Worm (Caenorhabditis elegans) whole organism, young adult: ENCODE data around the gene mtm-3.

ENCODE experiments used
- C06A6.2 ChIP-seq: fragments of 200-800 bp; sonication (Bioruptor generic); conservative IDR thresholded peaks from 2 replicates; pipeline ENCODE4 v1.3.6; 2022; ENCODE audit warnings: missing genetic modification characterization, missing compliant biosample characterization
- F33H1.4 ChIP-seq: fragments of 200-800 bp; sonication (Bioruptor generic); IDR thresholded peaks from 2 replicates; pipeline ENCODE4 v1.3.6; 2022; ENCODE audit warnings: missing genetic modification reagents, missing genetic modification characterization, missing compliant biosample characterization
- F55B11.4 ChIP-seq: sonication (generic microtip); optimal IDR thresholded peaks from 2 replicates; lab custom pipeline; 2016; ENCODE audit warnings: missing compliant biosample characterization, missing genetic modification characterization, borderline replicate concordance; ENCODE audit not compliant: insufficient read depth
- F57A8.1 ChIP-seq: fragments of 200-800 bp; sonication (Bioruptor generic); optimal IDR thresholded peaks from 2 replicates; lab custom pipeline; 2018; ENCODE audit warnings: mild to moderate bottlenecking, missing genetic modification characterization, moderate library complexity, missing compliant biosample characterization
- K12H6.12 ChIP-seq: fragments of 200-800 bp; sonication (Bioruptor generic); optimal IDR thresholded peaks from 2 replicates; lab custom pipeline; 2018; ENCODE audit warnings: mild to moderate bottlenecking, missing genetic modification characterization, missing compliant biosample characterization
- Y67H2A.10 ChIP-seq: fragments of 200-800 bp; sonication (Bioruptor generic); conservative IDR thresholded peaks from 2 replicates; pipeline ENCODE4 v1.3.6; 2022; ENCODE audit warnings: missing genetic modification reagents, missing genetic modification characterization, missing compliant biosample characterization
- ama-1 ChIP-seq, 3 experiments: fragments of 150-350 bp in 1 of 3; sonication (generic microtip) in 2 of 3; optimal IDR thresholded peaks; 2 replicates each; lab custom pipeline; 2014 to 2018; ENCODE audit warnings: missing biosample characterization in 2 of 3, missing genetic modification characterization in 2 of 3, missing genetic modification reagents in 2 of 3
- attf-3 ChIP-seq: fragments of 200-800 bp; sonication (Bioruptor generic); conservative IDR thresholded peaks from 2 replicates; pipeline ENCODE4 v1.3.6; 2022; ENCODE audit warnings: missing genetic modification reagents, missing genetic modification characterization, missing compliant biosample characterization
- attf-5 ChIP-seq: fragments of 200-800 bp; sonication (Bioruptor generic); optimal IDR thresholded peaks from 2 replicates; lab custom pipeline; 2018; ENCODE audit warnings: mild to moderate bottlenecking, missing genetic modification characterization, missing compliant biosample characterization
- attf-6 ChIP-seq: fragments of 200-800 bp; sonication (Bioruptor generic); IDR thresholded peaks from 2 replicates; pipeline ENCODE4 v1.3.6; 2022; ENCODE audit warnings: missing genetic modification reagents, missing genetic modification characterization, missing compliant biosample characterization
- bed-1 ChIP-seq: fragments of 200-800 bp; sonication (Bioruptor generic); IDR thresholded peaks from 2 replicates; pipeline ENCODE4 v1.3.6; 2022; ENCODE audit warnings: missing genetic modification reagents, missing genetic modification characterization, missing compliant biosample characterization
- bed-2 ChIP-seq: fragments of 200-800 bp; sonication (Bioruptor generic); IDR thresholded peaks from 2 replicates; pipeline ENCODE4 v1.3.6; 2022; ENCODE audit warnings: missing genetic modification reagents, missing genetic modification characterization, missing compliant biosample characterization
- ceh-27 ChIP-seq: fragments of 200-800 bp; sonication (Bioruptor generic); optimal IDR thresholded peaks from 2 replicates; lab custom pipeline; 2018; ENCODE audit warnings: mild to moderate bottlenecking, missing genetic modification characterization, moderate library complexity, missing compliant biosample characterization
- ceh-40 ChIP-seq: fragments of 200-800 bp; sonication (Bioruptor generic); IDR thresholded peaks from 2 replicates; pipeline ENCODE4 v1.3.6; 2022; ENCODE audit warnings: missing genetic modification characterization, missing compliant biosample characterization
- dox-1 ChIP-seq: fragments of 200-800 bp; sonication (Bioruptor generic); IDR thresholded peaks from 2 replicates; pipeline ENCODE4 v1.3.6; 2022; ENCODE audit warnings: missing genetic modification reagents, missing genetic modification characterization, missing compliant biosample characterization
- dpl-1 ChIP-seq: fragments of 150-350 bp; optimal IDR thresholded peaks from 2 replicates; lab custom pipeline; 2014; ENCODE audit warnings: missing biosample characterization, missing genetic modification reagents, missing genetic modification characterization
- egrh-3 ChIP-seq: fragments of 200-800 bp; sonication (Bioruptor generic); IDR thresholded peaks from 2 replicates; pipeline ENCODE4 v1.3.6; 2022; ENCODE audit warnings: missing genetic modification reagents, missing genetic modification characterization, missing compliant biosample characterization
- ets-4 ChIP-seq: fragments of 200-800 bp; sonication (Bioruptor generic); optimal IDR thresholded peaks from 2 replicates; lab custom pipeline; 2018; ENCODE audit warnings: mild to moderate bottlenecking, missing genetic modification characterization, missing compliant biosample characterization
- gei-17 ChIP-seq: fragments of 200-800 bp; sonication (Bioruptor generic); optimal IDR thresholded peaks from 2 replicates; lab custom pipeline; 2018; ENCODE audit warnings: mild to moderate bottlenecking, missing genetic modification characterization, missing compliant biosample characterization
- hlh-26 ChIP-seq: fragments of 200-800 bp; sonication (Bioruptor generic); conservative IDR thresholded peaks from 2 replicates; pipeline ENCODE4 v1.3.6; 2022; ENCODE audit warnings: missing genetic modification reagents, missing genetic modification characterization, missing compliant biosample characterization
- hmg-1.2 ChIP-seq: fragments of 200-800 bp; sonication (Bioruptor generic); IDR thresholded peaks from 2 replicates; pipeline ENCODE4 v1.3.6; 2022; ENCODE audit warnings: missing genetic modification reagents, missing genetic modification characterization, missing compliant biosample characterization
- hsf-1 ChIP-seq: fragments of 200-800 bp; sonication (Bioruptor generic); IDR thresholded peaks from 2 replicates; pipeline ENCODE4 v1.3.6; 2022; ENCODE audit warnings: missing genetic modification reagents, missing genetic modification characterization, missing compliant biosample characterization
- let-526 ChIP-seq: fragments of 200-800 bp; sonication (Bioruptor generic); IDR thresholded peaks from 2 replicates; pipeline ENCODE4 v1.3.6; 2022; ENCODE audit warnings: missing genetic modification reagents, missing genetic modification characterization, missing compliant biosample characterization
- lin-35 ChIP-seq, 3 experiments: fragments of 150-350 bp in 2 of 3; sonication (generic microtip) in 1 of 3; optimal IDR thresholded peaks; 2 replicates each; lab custom pipeline; 2014 to 2018; ENCODE audit warnings: missing biosample characterization in 3 of 3, missing genetic modification characterization in 3 of 3, missing genetic modification reagents in 3 of 3
- lin-54 ChIP-seq: fragments of 200-800 bp; sonication (Bioruptor generic); optimal IDR thresholded peaks from 2 replicates; lab custom pipeline; 2018; ENCODE audit warnings: mild to moderate bottlenecking, missing genetic modification characterization, missing compliant biosample characterization
- madf-6 ChIP-seq: fragments of 200-800 bp; sonication (Bioruptor generic); IDR thresholded peaks from 2 replicates; pipeline ENCODE4 v1.3.6; 2022; ENCODE audit warnings: missing genetic modification reagents, missing genetic modification characterization, missing compliant biosample characterization
- madf-8 ChIP-seq: fragments of 200-800 bp; sonication (Bioruptor generic); conservative IDR thresholded peaks from 2 replicates; pipeline ENCODE4 v1.3.6; 2022; ENCODE audit warnings: missing genetic modification reagents, missing genetic modification characterization, missing compliant biosample characterization
- mcd-1 ChIP-seq: fragments of 200-800 bp; sonication (Bioruptor generic); IDR thresholded peaks from 2 replicates; pipeline ENCODE4 v1.3.6; 2022; ENCODE audit warnings: missing genetic modification reagents, missing genetic modification characterization, missing compliant biosample characterization
- mes-4 ChIP-seq: sonication (generic microtip); optimal IDR thresholded peaks from 2 replicates; lab custom pipeline; 2016; ENCODE audit warnings: missing genotype, missing genetic modification characterization, missing compliant biosample characterization
- mxl-1 ChIP-seq: sonication (generic microtip); optimal IDR thresholded peaks from 2 replicates; lab custom pipeline; 2016; ENCODE audit warnings: missing genetic modification characterization, missing compliant biosample characterization
- nfyb-1 ChIP-seq: fragments of 200-800 bp; sonication (Bioruptor generic); IDR thresholded peaks from 2 replicates; pipeline ENCODE4 v1.3.6; 2022; ENCODE audit warnings: missing genetic modification reagents, missing genetic modification characterization, missing compliant biosample characterization
- nhr-179 ChIP-seq: sonication (generic microtip); optimal IDR thresholded peaks from 2 replicates; lab custom pipeline; 2016; ENCODE audit warnings: mild to moderate bottlenecking, missing genetic modification characterization, missing compliant biosample characterization
- nhr-80 ChIP-seq: sonication (generic microtip); optimal IDR thresholded peaks from 2 replicates; lab custom pipeline; 2016; ENCODE audit warnings: missing genetic modification characterization, missing compliant biosample characterization
- pbrm-1 ChIP-seq: fragments of 200-800 bp; sonication (Bioruptor generic); IDR thresholded peaks from 2 replicates; pipeline ENCODE4 v1.3.6; 2022; ENCODE audit warnings: missing genetic modification reagents, missing genetic modification characterization, missing compliant biosample characterization
- rcor-1 ChIP-seq: fragments of 200-800 bp; sonication (Bioruptor generic); IDR thresholded peaks from 2 replicates; pipeline ENCODE4 v1.3.6; 2022; ENCODE audit warnings: missing genetic modification reagents, missing genetic modification characterization, missing compliant biosample characterization
- sdz-38 ChIP-seq: sonication (generic microtip); optimal IDR thresholded peaks from 2 replicates; lab custom pipeline; 2016; ENCODE audit warnings: missing genotype, missing genetic modification characterization, missing compliant biosample characterization
- snpc-4 ChIP-seq, 5 experiments: fragments of 150-350 bp in 1 of 5; sonication (generic microtip) in 4 of 5; optimal IDR thresholded peaks; 2 replicates each; lab custom pipeline; 2014 to 2018; ENCODE audit warnings: missing genetic modification characterization in 5 of 5, missing biosample characterization in 3 of 5, antibody characterized with exemption in 2 of 5, mild to moderate bottlenecking in 2 of 5, missing compliant biosample characterization in 2 of 5, missing genotype in 2 of 5, moderate library complexity in 2 of 5, missing genetic modification reagents in 1 of 5
- unc-130 ChIP-seq: sonication (generic microtip); optimal IDR thresholded peaks from 2 replicates; lab custom pipeline; 2016; ENCODE audit warnings: missing genetic modification reagents, missing genetic modification characterization, missing compliant biosample characterization
- zfh-2 ChIP-seq: fragments of 200-800 bp; sonication (Bioruptor generic); conservative IDR thresholded peaks from 2 replicates; pipeline ENCODE4 v1.3.6; 2022; ENCODE audit warnings: missing genetic modification reagents, missing genetic modification characterization, missing compliant biosample characterization
- ztf-18 ChIP-seq: sonication (generic microtip); optimal IDR thresholded peaks from 2 replicates; lab custom pipeline; 2016; ENCODE audit warnings: missing genotype, mild to moderate bottlenecking, missing genetic modification characterization, missing compliant biosample characterization
- ztf-22 ChIP-seq: fragments of 200-800 bp; sonication (Bioruptor generic); optimal IDR thresholded peaks from 2 replicates; lab custom pipeline; 2018; ENCODE audit warnings: mild to moderate bottlenecking, missing genetic modification characterization, moderate library complexity, missing compliant biosample characterization
- ztf-26 ChIP-seq: sonication (generic microtip); optimal IDR thresholded peaks from 2 replicates; lab custom pipeline; 2017; ENCODE audit warnings: missing genetic modification characterization, missing compliant biosample characterization
- ztf-3 ChIP-seq: fragments of 200-800 bp; sonication (Bioruptor generic); optimal IDR thresholded peaks from 2 replicates; lab custom pipeline; 2018; ENCODE audit warnings: mild to moderate bottlenecking, missing genetic modification characterization, missing compliant biosample characterization
- ztf-6 ChIP-seq: fragments of 200-800 bp; sonication (Bioruptor generic); IDR thresholded peaks from 2 replicates; pipeline ENCODE4 v1.3.6; 2022; ENCODE audit warnings: missing genetic modification reagents, missing genetic modification characterization, missing compliant biosample characterization

mtm-3 gene

ce11 chrIII:3829105-3829504 is 28.8 kb upstream of the mtm-3 start, which contains the start of gene cnnm-5:
Gene cnnm-5 (minus strand): TSS chrIII:3829205.
- no peak for TF ChIP-seq let-526 (GFP tag; lab: Robert Waterston, UW)
- TF ChIP-seq sdz-38 (tag; lab: Kevin White, UChicago) = no peak
- no peak for TF ChIP-seq bed-1 (GFP tag; lab: Robert Waterston, UW)
- TF ChIP-seq unc-130 (GFP tag; lab: Kevin White, UChicago) = no peak
- TF ChIP-seq gei-17 (GFP tag; lab: Kevin White, UChicago) = no peak
- TF ChIP-seq mxl-1 = no peak
- no peak for TF ChIP-seq ama-1 (optimal IDR thresholded peaks at IDR 0.05; lab: Kevin White, UChicago)
- TF ChIP-seq ama-1 (GFP tag; optimal IDR thresholded peaks at IDR 0.05; lab: Kevin White, UChicago) = no peak
- no peak for TF ChIP-seq F57A8.1 (GFP tag; lab: Kevin White, UChicago)
- no peak for TF ChIP-seq hlh-26 (GFP tag; lab: Robert Waterston, UW)
- TF ChIP-seq bed-2 (GFP tag; lab: Robert Waterston, UW) = no peak
- TF ChIP-seq F33H1.4 (GFP tag; lab: Robert Waterston, UW) = no peak
- no peak for TF ChIP-seq nhr-179 (tag; lab: Kevin White, UChicago)
- TF ChIP-seq ceh-40 (GFP tag; lab: Robert Waterston, UW) = no peak
- no peak for TF ChIP-seq ztf-22
- TF ChIP-seq Y67H2A.10 (GFP tag; lab: Robert Waterston, UW) = no peak
- no peak for TF ChIP-seq ztf-26
- no peak for TF ChIP-seq attf-6 (GFP tag; lab: Robert Waterston, UW)
- TF ChIP-seq mes-4 (tag; lab: Kevin White, UChicago) = no peak
- no peak for TF ChIP-seq pbrm-1 (GFP tag; lab: Robert Waterston, UW)
- TF ChIP-seq, all 124 proteins: peak for 0

- TF ChIP-seq hmg-1.2 (GFP tag; lab: Robert Waterston, UW) (peak; percentile 59; the same call in 1 of the 2 replicates), madf-6 (GFP tag; lab: Robert Waterston, UW) (no peak), madf-8 (no peak)
- TF ChIP-seq, all 124 proteins: peak for 1
Observed at ce11 chrIII:3821969-3822453, 21.7 kb upstream of the mtm-3 start, which contains the start of gene amx-1. Gene amx-1 (plus strand): TSS chrIII:3822403.

- no peak for TF ChIP-seq dpl-1 (GFP tag; lab: Kevin White, UChicago)
- no peak for TF ChIP-seq gei-17 (GFP tag; lab: Kevin White, UChicago)
- TF ChIP-seq lin-54 = peak; percentile 36
- 0 out of 2 replicates have a peak, but pooled peaks have one; percentile 29 for TF ChIP-seq egrh-3 (GFP tag; lab: Robert Waterston, UW)
- TF ChIP-seq ets-4 (GFP tag; lab: Kevin White, UChicago) = peak; percentile 1
- TF ChIP-seq K12H6.12 (tag; lab: Kevin White, UChicago) = peak; percentile 24
- peak; percentile 34; the same call in 1 of the 2 replicates for TF ChIP-seq mcd-1 (GFP tag; lab: Robert Waterston, UW)
- no peak for TF ChIP-seq ztf-3 (GFP tag; lab: Kevin White, UChicago)
- no peak for TF ChIP-seq F55B11.4 (tag; lab: Kevin White, UChicago)
- TF ChIP-seq C06A6.2 (GFP tag; lab: Robert Waterston, UW) = 0 out of 2 replicates have a peak, but pooled peaks have one; percentile 26
- TF ChIP-seq nfyb-1 = peak; percentile 67; the same call in 1 of the 2 replicates
- TF ChIP-seq attf-3 (GFP tag; lab: Robert Waterston, UW) = 0 out of 2 replicates have a peak, but pooled peaks have one; percentile 23
- peak in 1 of 3 experiments; percentile 55 for TF ChIP-seq lin-35 (GFP tag; optimal IDR thresholded peaks at IDR 0.05; lab: Kevin White, UChicago)
- TF ChIP-seq snpc-4 (GFP tag; optimal IDR thresholded peaks at IDR 0.05; lab: Kevin White, UChicago) = no peak
- peak in 3 of 4 experiments; percentile 8 to 67 (median 36) for TF ChIP-seq snpc-4 (tag; optimal IDR thresholded peaks at IDR 0.05; lab: Kevin White, UChicago)
- TF ChIP-seq attf-5 (GFP tag; lab: Kevin White, UChicago) = peak; percentile 82
- TF ChIP-seq ceh-27 (GFP tag; lab: Kevin White, UChicago) = peak; percentile 45
- peak; percentile 80 for TF ChIP-seq zfh-2 (GFP tag; lab: Robert Waterston, UW)
- 0 out of 2 replicates have a peak, but pooled peaks have one; percentile 16 for TF ChIP-seq madf-6 (GFP tag; lab: Robert Waterston, UW)
- peak; percentile 80 for TF ChIP-seq dox-1 (GFP tag; lab: Robert Waterston, UW)
- TF ChIP-seq hsf-1 = no peak
- TF ChIP-seq nhr-80 (tag; lab: Kevin White, UChicago) = peak; percentile 77
- peak; percentile 48 for TF ChIP-seq rcor-1 (GFP tag; lab: Robert Waterston, UW)
- 0 out of 2 replicates have a peak, but pooled peaks have one; percentile 40 for TF ChIP-seq ztf-6 (GFP tag; lab: Robert Waterston, UW)
- TF ChIP-seq ztf-18 (tag; lab: Kevin White, UChicago) = peak; percentile 40
- TF ChIP-seq hmg-1.2 (GFP tag; lab: Robert Waterston, UW) = peak; percentile 93
Observed at ce11 chrIII:3820134-3820533, 19.9 kb upstream of the mtm-3 start.
